Worm (Caenorhabditis elegans) whole organism, L4 larva: ENCODE measurements around the gene F43C1.7.

Experiments
- F10B5.3 ChIP-seq: sonication (generic microtip); optimal IDR thresholded peaks from 2 replicates; lab custom pipeline; 2016; ENCODE audit warnings: mild to moderate bottlenecking, missing genetic modification characterization, missing compliant biosample characterization
- Y5F2A.4 ChIP-seq: fragments of 200-800 bp; sonication (Bioruptor generic); optimal IDR thresholded peaks from 2 replicates; lab custom pipeline; 2018; ENCODE audit warnings: mild to moderate bottlenecking, missing genetic modification characterization, missing compliant biosample characterization
- ZK546.5 ChIP-seq, 2 experiments: sonication (generic microtip); optimal IDR thresholded peaks; 2 replicates each; lab custom pipeline; 2017; ENCODE audit warnings: missing biosample characterization in 2 of 2, missing genetic modification characterization in 2 of 2
- aha-1 ChIP-seq: fragments of 150-350 bp; peaks from one replicate; lab custom pipeline; 2014; ENCODE audit warnings: missing biosample characterization, missing genetic modification characterization
- ama-1 ChIP-seq: fragments of 150-350 bp; optimal IDR thresholded peaks from 2 replicates; lab custom pipeline; 2014; ENCODE audit warnings: inconsistent platforms, mixed read lengths
- arid-1 ChIP-seq: fragments of 200-800 bp; sonication (Bioruptor generic); conservative IDR thresholded peaks from 2 replicates; pipeline ENCODE4 v1.3.6; 2022; ENCODE audit warnings: missing genetic modification reagents, missing genetic modification characterization, missing compliant biosample characterization
- ceh-28 ChIP-seq: fragments of 150-350 bp; optimal IDR thresholded peaks from 2 replicates; lab custom pipeline; 2014; ENCODE audit warnings: missing biosample characterization, missing genetic modification reagents, missing genetic modification characterization
- cey-2 ChIP-seq: sonication (generic microtip); optimal IDR thresholded peaks from 3 replicates; lab custom pipeline; 2017; ENCODE audit warnings: missing genetic modification characterization, mild to moderate bottlenecking, missing compliant biosample characterization, antibody characterized with exemption, borderline replicate concordance; ENCODE audit not compliant: insufficient read depth
- daf-12 ChIP-seq: fragments of 150-350 bp; optimal IDR thresholded peaks from 2 replicates; lab custom pipeline; 2014; ENCODE audit warnings: missing biosample characterization, missing genetic modification reagents, missing genetic modification characterization
- dve-1 ChIP-seq: sonication (generic microtip); optimal IDR thresholded peaks from 2 replicates; lab custom pipeline; 2017; ENCODE audit warnings: antibody characterized with exemption, mild to moderate bottlenecking, missing genetic modification characterization, missing compliant biosample characterization; ENCODE audit not compliant: insufficient read depth
- egl-27 ChIP-seq: sonication (generic microtip); optimal IDR thresholded peaks from 3 replicates; lab custom pipeline; 2017; ENCODE audit warnings: missing biosample characterization, missing genetic modification reagents, missing genetic modification characterization
- egl-43 ChIP-seq: fragments of 200-800 bp; sonication (Bioruptor generic); IDR thresholded peaks from 2 replicates; pipeline ENCODE4 v1.3.6; 2022; ENCODE audit warnings: missing genetic modification reagents, missing genetic modification characterization, missing compliant biosample characterization
- fos-1 ChIP-seq: fragments of 150-350 bp; optimal IDR thresholded peaks from 2 replicates; lab custom pipeline; 2014; ENCODE audit warnings: missing biosample characterization, missing genetic modification characterization
- hlh-11 ChIP-seq: fragments of 200-800 bp; sonication (Bioruptor generic); optimal IDR thresholded peaks from 2 replicates; lab custom pipeline; 2018; ENCODE audit warnings: mild to moderate bottlenecking, missing genetic modification characterization, missing compliant biosample characterization
- hlh-30 ChIP-seq: sonication (generic microtip); optimal IDR thresholded peaks from 2 replicates; lab custom pipeline; 2017; ENCODE audit warnings: antibody characterized with exemption, mild to moderate bottlenecking, missing genetic modification characterization, missing compliant biosample characterization; ENCODE audit not compliant: insufficient read depth
- lim-7 ChIP-seq: fragments of 200-800 bp; sonication (Bioruptor generic); IDR thresholded peaks from 2 replicates; pipeline ENCODE4 v1.3.6; 2022; ENCODE audit warnings: missing genetic modification characterization, missing compliant biosample characterization
- lin-15B ChIP-seq: fragments of 150-350 bp; sonication (generic microtip); optimal IDR thresholded peaks from 3 replicates; lab custom pipeline; 2014; ENCODE audit warnings: missing biosample characterization, missing genetic modification characterization
- lin-38 ChIP-seq: fragments of 200-800 bp; sonication (Bioruptor generic); IDR thresholded peaks from 2 replicates; pipeline ENCODE4 v1.3.6; 2022; ENCODE audit warnings: missing genetic modification reagents, missing genetic modification characterization, missing compliant biosample characterization
- lir-3 ChIP-seq: sonication (generic microtip); optimal IDR thresholded peaks from 2 replicates; lab custom pipeline; 2016; ENCODE audit warnings: mild to moderate bottlenecking, missing genetic modification characterization, missing compliant biosample characterization
- lsy-2 ChIP-seq, 2 experiments: fragments of 150-350 bp in 1 of 2; sonication (generic microtip) in 1 of 2; optimal IDR thresholded peaks; 2 replicates each; lab custom pipeline; 2014 to 2017; ENCODE audit warnings: missing biosample characterization in 2 of 2, missing genetic modification characterization in 2 of 2
- nhr-111 ChIP-seq: fragments of 200-800 bp; sonication (Bioruptor generic); optimal IDR thresholded peaks from 2 replicates; lab custom pipeline; 2018; ENCODE audit warnings: mild to moderate bottlenecking, missing genetic modification characterization, missing compliant biosample characterization
- nhr-25 ChIP-seq: sonication (generic microtip); optimal IDR thresholded peaks from 2 replicates; lab custom pipeline; 2017; ENCODE audit warnings: missing genetic modification characterization, mild to moderate bottlenecking, missing compliant biosample characterization, antibody characterized with exemption, moderate library complexity, borderline replicate concordance; ENCODE audit not compliant: insufficient read depth
- nhr-28 ChIP-seq: fragments of 150-350 bp; optimal IDR thresholded peaks from 2 replicates; lab custom pipeline; 2014; ENCODE audit warnings: missing biosample characterization, missing genetic modification characterization
- nhr-48 ChIP-seq: sonication (generic microtip); optimal IDR thresholded peaks from 2 replicates; lab custom pipeline; 2016; ENCODE audit warnings: mild to moderate bottlenecking, missing genetic modification characterization, missing compliant biosample characterization
- nhr-6 ChIP-seq: fragments of 150-350 bp; optimal IDR thresholded peaks from 2 replicates; lab custom pipeline; 2014; ENCODE audit warnings: missing biosample characterization, missing genetic modification characterization
- pha-4 ChIP-seq, 2 experiments: fragments of 150-350 bp in 1 of 2; fragments of 200-800 bp in 1 of 2; sonication (Bioruptor generic) in 1 of 2; IDR thresholded peaks in 1 of 2; optimal IDR thresholded peaks in 1 of 2; 2 replicates each; pipeline versions ENCODE4 v1.3.6 to Lab custom; 2014 to 2022; ENCODE audit warnings: missing genetic modification characterization in 2 of 2, missing genetic modification reagents in 2 of 2, missing biosample characterization in 1 of 2, missing compliant biosample characterization in 1 of 2
- rbr-2 ChIP-seq: sonication (generic microtip); optimal IDR thresholded peaks from 2 replicates; lab custom pipeline; 2016; ENCODE audit warnings: missing genotype, missing genetic modification characterization, missing compliant biosample characterization
- sdz-12 ChIP-seq: fragments of 200-800 bp; sonication (Bioruptor generic); optimal IDR thresholded peaks from 2 replicates; lab custom pipeline; 2018; ENCODE audit warnings: mild to moderate bottlenecking, missing genetic modification characterization, missing compliant biosample characterization
- set-16 ChIP-seq: fragments of 200-800 bp; sonication (Bioruptor generic); IDR thresholded peaks from 2 replicates; pipeline ENCODE4 v1.3.6; 2022; ENCODE audit warnings: missing genetic modification reagents, missing genetic modification characterization, missing compliant biosample characterization
- spr-1 ChIP-seq: sonication (generic microtip); optimal IDR thresholded peaks from 2 replicates; lab custom pipeline; 2016; ENCODE audit warnings: mild to moderate bottlenecking, missing genetic modification characterization, missing compliant biosample characterization
- unc-130 ChIP-seq: sonication (generic microtip); optimal IDR thresholded peaks from 2 replicates; lab custom pipeline; 2016; ENCODE audit warnings: missing genetic modification reagents, missing genetic modification characterization, missing compliant biosample characterization
- unc-39 ChIP-seq: sonication (generic microtip); optimal IDR thresholded peaks from 2 replicates; lab custom pipeline; 2017; ENCODE audit warnings: missing biosample characterization, missing genetic modification characterization
- unc-62 ChIP-seq, 3 experiments: fragments of 150-350 bp in 1 of 3; sonication (generic microtip); optimal IDR thresholded peaks in 2 of 3; peaks in 1 of 3; 1 replicate in 1 of 3; 2 replicates in 2 of 3; lab custom pipeline; 2014 to 2017; ENCODE audit warnings: missing biosample characterization in 3 of 3, missing genetic modification characterization in 3 of 3, missing genetic modification reagents in 3 of 3, missing genotype in 1 of 3
- zag-1 ChIP-seq: fragments of 150-350 bp; optimal IDR thresholded peaks from 2 replicates; lab custom pipeline; 2014; ENCODE audit warnings: missing biosample characterization, missing genetic modification characterization
- zip-2 ChIP-seq: fragments of 150-350 bp; optimal IDR thresholded peaks from 2 replicates; lab custom pipeline; 2014; ENCODE audit warnings: missing biosample characterization, missing genetic modification characterization

F43C1.7 gene

DNA sequence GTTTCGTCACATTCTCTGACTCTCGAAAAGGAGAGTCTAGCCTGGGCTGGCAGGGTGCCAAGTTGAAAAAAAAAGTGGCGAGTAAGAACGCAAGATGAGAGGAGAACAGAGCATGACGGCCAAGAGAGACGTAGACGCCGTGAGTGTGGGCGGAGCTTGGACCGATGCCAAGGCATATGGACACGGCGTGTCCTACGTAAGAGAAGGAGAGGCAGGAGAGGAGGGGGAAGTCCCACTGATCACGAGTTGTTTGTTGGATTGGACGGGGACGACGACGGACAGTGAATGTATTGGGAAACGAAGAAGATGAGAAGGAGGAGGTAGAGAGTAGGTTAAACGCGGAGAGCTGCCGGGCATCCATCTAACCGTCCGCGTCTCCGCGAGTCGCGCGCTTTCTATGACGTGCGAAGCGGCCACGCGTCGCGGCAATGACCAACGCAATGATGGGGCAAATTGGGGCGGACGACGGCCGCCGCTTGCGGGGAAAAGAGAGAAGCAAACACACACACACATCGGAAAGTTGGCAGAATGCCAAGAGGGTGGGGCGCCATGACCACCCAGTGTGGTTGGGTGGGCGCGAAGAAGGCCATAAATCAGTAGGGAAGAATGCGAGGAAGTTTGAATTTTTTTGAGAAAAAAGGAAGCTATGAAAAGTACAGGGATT lies 39.7 kb upstream of the F43C1.7 start (continued):
- peak; percentile 42; the same call in 1 of the 2 replicates for TF ChIP-seq lim-7 (GFP tag; lab: Robert Waterston, UW)
- peak; percentile 91 for TF ChIP-seq F10B5.3
- no peak for TF ChIP-seq unc-39
- TF ChIP-seq ceh-28 (tag; lab: Kevin White, UChicago) = peak; percentile 62
- peak; percentile 82 for TF ChIP-seq lir-3 (tag; lab: Kevin White, UChicago)
- TF ChIP-seq cey-2 (tag; lab: Kevin White, UChicago) = peak; percentile 82
- peak; percentile 91 for TF ChIP-seq zag-1 (tag; lab: Kevin White, UChicago)
- peak; percentile 96 for TF ChIP-seq spr-1
- no peak for TF ChIP-seq ama-1 (lab: Kevin White, UChicago)
- peak; percentile 96 for TF ChIP-seq egl-43 (GFP tag; lab: Robert Waterston, UW)
- peak; percentile 25 for TF ChIP-seq unc-130 (GFP tag; lab: Kevin White, UChicago)
- peak; percentile 99 for TF ChIP-seq nhr-48 (tag; lab: Kevin White, UChicago)
- TF ChIP-seq rbr-2 = peak; percentile 99
- peak; percentile 72 for TF ChIP-seq Y5F2A.4
- TF ChIP-seq ZK546.5 (tag; optimal IDR thresholded peaks at IDR 0.05; lab: Kevin White, UChicago) = peak in 1 of 2 experiments; percentile 52
- no peak for TF ChIP-seq sdz-12 (GFP tag; lab: Kevin White, UChicago)
- peak; percentile 40 for TF ChIP-seq nhr-111 (GFP tag; lab: Kevin White, UChicago)
- peak; percentile 79 for TF ChIP-seq zip-2 (tag; lab: Kevin White, UChicago)
- peak; percentile 86 for TF ChIP-seq fos-1
- no peak for TF ChIP-seq egl-27 (tag; lab: Kevin White, UChicago)

DNA sequence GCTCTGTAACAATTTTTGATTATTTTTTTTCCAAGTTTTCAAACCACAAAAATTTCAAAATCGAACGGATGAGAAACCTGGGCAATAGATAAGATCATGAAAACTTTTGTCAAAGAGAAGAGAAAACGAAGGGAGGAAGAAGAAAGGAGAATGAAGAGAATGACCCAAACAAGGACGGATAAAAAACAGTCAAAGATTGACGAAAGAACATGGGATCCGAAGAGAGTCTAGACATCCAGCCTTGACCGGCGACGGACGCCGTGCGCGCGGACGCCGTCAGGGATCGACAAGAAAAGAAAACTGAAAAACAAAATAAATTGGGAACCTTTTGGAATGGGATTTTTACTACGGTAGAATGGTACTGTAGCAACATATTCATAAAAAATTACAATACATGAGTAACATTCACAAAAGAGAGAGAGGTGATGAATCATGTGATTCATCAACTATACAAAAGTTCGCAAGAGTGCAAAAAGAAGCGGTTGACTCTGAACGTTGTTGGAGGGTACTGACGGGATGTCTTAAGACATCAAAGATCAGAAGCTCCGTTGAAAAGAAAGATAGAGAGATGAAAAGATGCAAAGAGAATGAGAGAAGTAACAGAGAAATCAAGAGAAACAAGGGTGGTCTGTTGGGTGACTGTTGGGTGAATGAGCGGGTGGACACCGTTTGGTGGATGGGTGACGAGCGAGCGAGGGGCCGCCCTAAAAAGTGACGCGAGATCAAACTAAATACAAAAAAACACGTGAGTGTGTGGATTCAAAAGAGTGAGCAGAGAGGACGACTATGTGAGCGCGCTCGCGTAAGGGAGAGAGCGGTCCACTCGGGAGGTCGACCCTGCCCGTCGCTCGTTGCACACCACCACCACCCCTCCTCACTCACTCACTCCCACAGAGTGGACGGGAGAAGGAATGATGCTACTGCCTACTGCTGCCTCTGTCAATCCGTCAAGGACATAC lies 38.1 kb upstream of the F43C1.7 start, which contains the start of gene sup-26:
Gene sup-26 (minus strand): TSS at position 10 of the 959 bp plus-strand sequence.
- peak in 1 of 2 experiments; percentile 57 for TF ChIP-seq unc-62 (GFP tag; optimal IDR thresholded peaks at IDR 0.05 in 1 of 2; lab: Kevin White, UChicago)
- no peak for TF ChIP-seq unc-62 (tag; optimal IDR thresholded peaks at IDR 0.05; lab: Kevin White, UChicago)
- no peak for TF ChIP-seq daf-12 (tag; lab: Kevin White, UChicago)
- peak; percentile 87 for TF ChIP-seq set-16
- TF ChIP-seq lin-15B (tag; lab: Kevin White, UChicago) = no peak
- no peak for TF ChIP-seq lin-38
- TF ChIP-seq dve-1 = peak; percentile 5
- TF ChIP-seq lsy-2 (tag; optimal IDR thresholded peaks at IDR 0.05; lab: Kevin White, UChicago) = peak in 1 of 2 experiments; percentile 61
- TF ChIP-seq pha-4 (GFP tag; IDR thresholded peaks at IDR 0.05; lab: Robert Waterston, UW) = no peak
- peak; percentile 32 for TF ChIP-seq pha-4 (tag; optimal IDR thresholded peaks at IDR 0.05; lab: Kevin White, UChicago)
- peak; percentile 90 for TF ChIP-seq aha-1 (tag; lab: Kevin White, UChicago)
- TF ChIP-seq nhr-6 = peak; percentile 90
- peak; percentile 47 for TF ChIP-seq hlh-30 (tag; lab: Kevin White, UChicago)
- peak; percentile 20 for TF ChIP-seq sdz-12 (GFP tag; lab: Kevin White, UChicago)
- TF ChIP-seq nhr-28 = peak; percentile 11
- TF ChIP-seq rbr-2 = peak; percentile 32
- peak; percentile 15 for TF ChIP-seq nhr-25 (tag; lab: Kevin White, UChicago)
- peak; percentile 41 for TF ChIP-seq hlh-11 (tag; lab: Kevin White, UChicago)
- TF ChIP-seq Y5F2A.4 = no peak
- TF ChIP-seq arid-1 (GFP tag; lab: Robert Waterston, UW) = no peak
- peak; percentile 29 for TF ChIP-seq F10B5.3
